Fruit fly (Drosophila melanogaster) whole organism, embryonic: ENCODE results near the gene CG34136.
A peak's percentile ranks its signal among the peaks of the same experiment; 100 is the strongest.

Experiments
- Adf1 ChIP-seq: fragments of 200-800 bp; sonication (Bioruptor generic); IDR thresholded peaks from 2 replicates; pipeline ENCODE4 v1.3.6; 2022; ENCODE audit warnings: missing biosample characterization, missing genetic modification characterization
- Asciz ChIP-seq: fragments of 200-800 bp; sonication (Bioruptor generic); optimal IDR thresholded peaks from 2 replicates; lab custom pipeline; 2017; ENCODE audit warnings: missing biosample characterization, mild to moderate bottlenecking, missing genetic modification characterization, missing genetic modification reagents
- BEAF-32 ChIP-seq: fragments of 200-800 bp; sonication (Bioruptor generic); optimal IDR thresholded peaks from 3 replicates; lab custom pipeline; 2017; ENCODE audit warnings: missing biosample characterization, missing genetic modification characterization, mild to moderate bottlenecking, moderate library complexity, missing genetic modification reagents
- Bteb2 ChIP-seq: fragments of 200-800 bp; sonication (Bioruptor generic); optimal IDR thresholded peaks from 2 replicates; lab custom pipeline; 2016; ENCODE audit warnings: missing biosample characterization, missing genetic modification characterization
- CG11085 ChIP-seq: fragments of 200-800 bp; sonication (Bioruptor generic); IDR thresholded peaks from 2 replicates; pipeline ENCODE4 v1.3.6; 2022; ENCODE audit warnings: missing biosample characterization, missing genetic modification characterization
- CG11398 ChIP-seq: fragments of 200-800 bp; sonication (Bioruptor generic); optimal IDR thresholded peaks from 2 replicates; lab custom pipeline; 2016; ENCODE audit warnings: missing biosample characterization, missing genetic modification characterization
- CG11696 ChIP-seq: fragments of 200-800 bp; sonication (Bioruptor generic); IDR thresholded peaks from 2 replicates; pipeline ENCODE4 v1.3.6; 2022; ENCODE audit warnings: missing biosample characterization, missing genetic modification characterization
- CG15696 ChIP-seq: fragments of 200-800 bp; sonication (Bioruptor generic); optimal IDR thresholded peaks from 2 replicates; lab custom pipeline; 2019; ENCODE audit warnings: missing biosample characterization, mild to moderate bottlenecking, missing genetic modification characterization, moderate library complexity
- CG17385 ChIP-seq: fragments of 200-800 bp; sonication (Bioruptor generic); optimal IDR thresholded peaks from 3 replicates; lab custom pipeline; 2018; ENCODE audit warnings: missing biosample characterization, mild to moderate bottlenecking, missing genetic modification characterization
- CG2120 ChIP-seq: fragments of 200-800 bp; sonication (Bioruptor generic); optimal IDR thresholded peaks from 3 replicates; lab custom pipeline; 2016; ENCODE audit warnings: missing biosample characterization, missing genetic modification characterization
- CG2678 ChIP-seq: fragments of 200-800 bp; sonication (Bioruptor generic); optimal IDR thresholded peaks from 3 replicates; lab custom pipeline; 2019; ENCODE audit warnings: missing biosample characterization, mild to moderate bottlenecking, missing genetic modification characterization, moderate library complexity
- CG3163 ChIP-seq: fragments of 200-800 bp; sonication (Bioruptor generic); optimal IDR thresholded peaks from 3 replicates; lab custom pipeline; 2016; ENCODE audit warnings: missing biosample characterization, missing genetic modification characterization
- CG33213 ChIP-seq: fragments of 200-800 bp; sonication (Bioruptor generic); optimal IDR thresholded peaks from 3 replicates; lab custom pipeline; 2016; ENCODE audit warnings: missing biosample characterization, missing genetic modification characterization
- CG34224 ChIP-seq: fragments of 200-800 bp; sonication (Bioruptor generic); IDR thresholded peaks from 3 replicates; pipeline ENCODE4 v1.3.6; 2022; ENCODE audit warnings: missing biosample characterization, missing genetic modification characterization; ENCODE audit not compliant: partially characterized antibody
- CG4424 ChIP-seq: fragments of 200-800 bp; sonication (Bioruptor generic); optimal IDR thresholded peaks from 3 replicates; lab custom pipeline; 2016; ENCODE audit warnings: missing biosample characterization, missing genetic modification characterization
- CG5953 ChIP-seq: fragments of 200-800 bp; sonication (Bioruptor generic); IDR thresholded peaks from 2 replicates; pipeline ENCODE4 v1.3.6; 2022; ENCODE audit warnings: missing biosample characterization, missing genetic modification characterization
- CG6175 ChIP-seq: fragments of 200-800 bp; sonication (Bioruptor generic); IDR thresholded peaks from 3 replicates; pipeline ENCODE4 v1.3.6; 2022; ENCODE audit warnings: missing biosample characterization, missing genetic modification characterization
- CG6683 ChIP-seq: fragments of 200-800 bp; sonication (Bioruptor generic); optimal IDR thresholded peaks from 2 replicates; lab custom pipeline; 2017; ENCODE audit warnings: missing biosample characterization, mild to moderate bottlenecking, missing genetic modification characterization, missing genetic modification reagents
- CG7271 ChIP-seq: fragments of 200-800 bp; sonication (Bioruptor generic); optimal IDR thresholded peaks from 2 replicates; lab custom pipeline; 2018; ENCODE audit warnings: missing biosample characterization, mild to moderate bottlenecking, missing genetic modification characterization, moderate library complexity
- CG8089 ChIP-seq: fragments of 200-800 bp; sonication (Bioruptor generic); optimal IDR thresholded peaks from 3 replicates; lab custom pipeline; 2016; ENCODE audit warnings: missing biosample characterization, missing genetic modification characterization
- CG8388 ChIP-seq: fragments of 200-800 bp; sonication (Bioruptor generic); optimal IDR thresholded peaks from 2 replicates; lab custom pipeline; 2019; ENCODE audit warnings: missing biosample characterization, mild to moderate bottlenecking, missing genetic modification characterization, moderate library complexity
- D19B ChIP-seq: fragments of 200-800 bp; sonication (Bioruptor generic); optimal IDR thresholded peaks from 2 replicates; lab custom pipeline; 2017; ENCODE audit warnings: missing biosample characterization, mild to moderate bottlenecking, missing genetic modification characterization
- Deaf1 ChIP-seq: fragments of 200-800 bp; optimal IDR thresholded peaks from 3 replicates; lab custom pipeline; 2019; ENCODE audit warnings: missing biosample characterization, mild to moderate bottlenecking, missing genetic modification characterization, moderate library complexity
- Dek ChIP-seq: fragments of 200-800 bp; sonication (Bioruptor generic); optimal IDR thresholded peaks from 3 replicates; lab custom pipeline; 2019; ENCODE audit warnings: missing biosample characterization, mild to moderate bottlenecking, missing genetic modification characterization, moderate library complexity
- Dp ChIP-seq: fragments of 200-800 bp; sonication (Bioruptor generic); optimal IDR thresholded peaks from 2 replicates; lab custom pipeline; 2018; ENCODE audit warnings: missing biosample characterization, mild to moderate bottlenecking, missing genetic modification characterization, moderate library complexity
- E2f2 ChIP-seq: fragments of 200-800 bp; sonication (Bioruptor generic); IDR thresholded peaks from 2 replicates; pipeline ENCODE4 v1.3.6; 2022; ENCODE audit warnings: missing biosample characterization, missing genetic modification characterization
- Fer2 ChIP-seq: fragments of 200-800 bp; sonication (Bioruptor generic); optimal IDR thresholded peaks from 2 replicates; lab custom pipeline; 2018; ENCODE audit warnings: missing biosample characterization, mild to moderate bottlenecking, missing genetic modification characterization, moderate library complexity
- GATAe ChIP-seq: fragments of 200-800 bp; sonication (Bioruptor generic); conservative IDR thresholded peaks from 2 replicates; pipeline ENCODE4 v1.3.6; 2022; ENCODE audit warnings: missing biosample characterization, missing genetic modification characterization
- Jarid2 ChIP-seq: fragments of 200-800 bp; sonication (Bioruptor generic); optimal IDR thresholded peaks from 3 replicates; lab custom pipeline; 2017; ENCODE audit warnings: mild to moderate bottlenecking, missing biosample characterization, missing genetic modification reagents, missing genetic modification characterization
- Max ChIP-seq: fragments of 200-800 bp; sonication (Bioruptor generic); optimal IDR thresholded peaks from 2 replicates; lab custom pipeline; 2016; ENCODE audit warnings: missing biosample characterization, mild to moderate bottlenecking, missing genetic modification characterization
- Scr ChIP-seq: fragments of 200-800 bp; sonication (Bioruptor generic); IDR thresholded peaks from 2 replicates; pipeline ENCODE4 v1.3.6; 2022; ENCODE audit warnings: missing biosample characterization, missing genetic modification characterization; ENCODE audit not compliant: partially characterized antibody
- Sin3A ChIP-seq: fragments of >200 bp; optimal IDR thresholded peaks from 2 replicates; lab custom pipeline; 2018
- TFAM ChIP-seq: fragments of 200-800 bp; sonication (Bioruptor generic); optimal IDR thresholded peaks from 2 replicates; lab custom pipeline; 2017; ENCODE audit warnings: missing biosample characterization, missing genetic modification characterization, inconsistent platforms
- Vsx1 ChIP-seq: fragments of 200-800 bp; sonication (Bioruptor generic); optimal IDR thresholded peaks from 2 replicates; lab custom pipeline; 2017; ENCODE audit warnings: missing biosample characterization, mild to moderate bottlenecking, missing genetic modification characterization, missing genetic modification reagents
- bab2 ChIP-seq: fragments of 200-800 bp; sonication (Bioruptor generic); optimal IDR thresholded peaks from 2 replicates; lab custom pipeline; 2016; ENCODE audit warnings: missing biosample characterization, missing genetic modification characterization
- bowl ChIP-seq: fragments of 200-800 bp; sonication (Bioruptor generic); IDR thresholded peaks from 2 replicates; pipeline ENCODE4 v1.3.6; 2022; ENCODE audit warnings: missing biosample characterization, missing genetic modification characterization
- crol ChIP-seq: fragments of 200-800 bp; sonication (Bioruptor generic); IDR thresholded peaks from 2 replicates; pipeline ENCODE4 v1.3.6; 2022; ENCODE audit warnings: missing biosample characterization, missing genetic modification characterization
- eve ChIP-seq, 2 experiments: fragments of >200 bp; optimal IDR thresholded peaks; 2 replicates each; lab custom pipeline; 2017; ENCODE audit warnings: missing biosample characterization in 2 of 2, missing genetic modification characterization in 2 of 2
- gce ChIP-seq: fragments of 200-800 bp; sonication (Bioruptor generic); IDR thresholded peaks from 3 replicates; pipeline ENCODE4 v1.3.6; 2022; ENCODE audit warnings: missing biosample characterization, missing genetic modification characterization
- grau ChIP-seq: fragments of 200-800 bp; optimal IDR thresholded peaks from 3 replicates; lab custom pipeline; 2019; ENCODE audit warnings: missing biosample characterization, mild to moderate bottlenecking, missing genetic modification characterization, moderate library complexity
- ind ChIP-seq: fragments of 200-800 bp; sonication (Bioruptor generic); optimal IDR thresholded peaks from 3 replicates; lab custom pipeline; 2016; ENCODE audit warnings: missing biosample characterization, missing genetic modification characterization
- nerfin-1 ChIP-seq: fragments of 200-800 bp; sonication (Bioruptor generic); optimal IDR thresholded peaks from 3 replicates; lab custom pipeline; 2019; ENCODE audit warnings: missing biosample characterization, mild to moderate bottlenecking, missing genetic modification characterization, moderate library complexity
- nmo ChIP-seq: fragments of 200-800 bp; sonication (Bioruptor generic); optimal IDR thresholded peaks from 2 replicates; lab custom pipeline; 2018; ENCODE audit warnings: missing biosample characterization, mild to moderate bottlenecking, missing genetic modification characterization, moderate library complexity
- onecut ChIP-seq: fragments of 200-800 bp; sonication (Bioruptor generic); IDR thresholded peaks from 2 replicates; pipeline ENCODE4 v1.3.6; 2022; ENCODE audit warnings: missing biosample characterization, missing genetic modification characterization
- pfk ChIP-seq: fragments of 200-800 bp; sonication (Bioruptor generic); optimal IDR thresholded peaks from 2 replicates; lab custom pipeline; 2018; ENCODE audit warnings: missing biosample characterization, mild to moderate bottlenecking, missing genetic modification characterization, moderate library complexity
- pho ChIP-seq: fragments of 200-800 bp; sonication (Bioruptor generic); optimal IDR thresholded peaks from 2 replicates; lab custom pipeline; 2016; ENCODE audit warnings: missing biosample characterization, missing genetic modification characterization
- pros ChIP-seq: fragments of 200-800 bp; sonication (Bioruptor generic); optimal IDR thresholded peaks from 3 replicates; lab custom pipeline; 2019; ENCODE audit warnings: missing biosample characterization, mild to moderate bottlenecking, missing genetic modification characterization, moderate library complexity
- schlank ChIP-seq: fragments of 200-800 bp; sonication (Bioruptor generic); optimal IDR thresholded peaks from 2 replicates; lab custom pipeline; 2018; ENCODE audit warnings: missing biosample characterization, mild to moderate bottlenecking, missing genetic modification characterization
- sima ChIP-seq: fragments of 200-800 bp; sonication (Bioruptor generic); optimal IDR thresholded peaks from 2 replicates; lab custom pipeline; 2016; ENCODE audit warnings: missing biosample characterization, missing genetic modification characterization
- ttk ChIP-seq: fragments of 200-800 bp; sonication (Bioruptor generic); IDR thresholded peaks from 2 replicates; pipeline ENCODE4 v2.1.2; 2022; ENCODE audit warnings: missing biosample characterization, missing genetic modification characterization

Gene CG34136

dm6 chr2L:21107651-21108489 is 11.1 kb downstream of the CG34136 start (continued):
- TF ChIP-seq pros (GFP tag; lab: Kevin White, UChicago) (no peak), eve (GFP tag; optimal IDR thresholded peaks at IDR 0.05; lab: Kevin White, UChicago) (no peak), Bteb2 (no peak), ind (no peak), GATAe (GFP tag; lab: Robert Waterston, UW) (no peak), CG33213 (GFP tag; lab: Kevin White, UChicago) (no peak), sima (GFP tag; lab: Kevin White, UChicago) (no peak), Fer2 (no peak), CG17385 (GFP tag; lab: Kevin White, UChicago) (peak; percentile 17), CG2678 (tag; lab: Kevin White, UChicago) (peak; percentile 12), Jarid2 (GFP tag; lab: Kevin White, UChicago) (peak; percentile 50), E2f2 (GFP tag; lab: Robert Waterston, UW) (peak; percentile 19; the same call in 1 of the 2 replicates), Dp (GFP tag; lab: Kevin White, UChicago) (peak; percentile 3), Scr (GFP tag; lab: Robert Waterston, UW) (peak; percentile 49), pho (no peak), Max (GFP tag; lab: Kevin White, UChicago) (no peak), CG8388 (GFP tag; lab: Kevin White, UChicago) (peak; percentile 16), onecut (GFP tag; lab: Robert Waterston, UW) (no peak), Dek (tag; lab: Kevin White, UChicago) (no peak), CG11085 (no peak), nerfin-1 (no peak), CG6175 (GFP tag; lab: Robert Waterston, UW) (no peak), crol (GFP tag; lab: Robert Waterston, UW) (0 out of 2 replicates have a peak, but pooled peaks have one; percentile 9), CG11696 (no peak), CG8089 (GFP tag; lab: Kevin White, UChicago) (no peak), bowl (GFP tag; lab: Robert Waterston, UW) (no peak), CG4424 (GFP tag; lab: Kevin White, UChicago) (peak; percentile 32), D19B (GFP tag; lab: Kevin White, UChicago) (no peak), Adf1 (GFP tag; lab: Robert Waterston, UW) (no peak), gce (GFP tag; lab: Robert Waterston, UW) (no peak), Asciz (GFP tag; lab: Kevin White, UChicago) (peak; percentile 5), CG34224 (GFP tag; lab: Robert Waterston, UW) (peak; percentile 34; the same call in 1 of the 3 replicates), CG11398 (GFP tag; lab: Kevin White, UChicago) (no peak), pfk (GFP tag; lab: Kevin White, UChicago) (no peak), CG5953 (no peak), TFAM (GFP tag; lab: Kevin White, UChicago) (no peak), grau (peak; percentile 4), CG15696 (tag; lab: Kevin White, UChicago) (no peak), CG2120 (GFP tag; lab: Kevin White, UChicago) (peak; percentile 15), CG7271 (tag; lab: Kevin White, UChicago) (peak; percentile 37), BEAF-32 (GFP tag; lab: Kevin White, UChicago) (peak; percentile 43), Vsx1 (GFP tag; lab: Kevin White, UChicago) (no peak), CG6683 (no peak), ttk (GFP tag; lab: Robert Waterston, UW) (no peak), Deaf1 (peak; percentile 21), schlank (tag; lab: Kevin White, UChicago) (no peak), CG3163 (no peak), bab2 (GFP tag; lab: Kevin White, UChicago) (no peak), nmo (GFP tag; lab: Kevin White, UChicago) (peak; percentile 23), Sin3A (no peak)
